Fruit fly (Drosophila melanogaster): ENCODE data around the gene Mst27D.

- TF ChIP-seq ash1 (GFP tag; optimal IDR thresholded peaks at IDR 0.05) = peak; percentile 21
- TF ChIP-seq grn (GFP tag; optimal IDR thresholded peaks at IDR 0.05) = peak; percentile 3
- no peak for TF ChIP-seq sqz (GFP tag; optimal IDR thresholded peaks at IDR 0.05)
- TF ChIP-seq NFAT (GFP tag; IDR thresholded peaks at IDR 0.05) = peak; percentile 88
- TF ChIP-seq BEAF-32 (GFP tag; optimal IDR thresholded peaks at IDR 0.05) = peak; percentile 99
- TF ChIP-seq odd (GFP tag; optimal IDR thresholded peaks at IDR 0.05) = no peak
- peak; percentile 25 for TF ChIP-seq NC2α (GFP tag; optimal IDR thresholded peaks at IDR 0.05)
- peak; percentile 21 for TF ChIP-seq Bteb2 (GFP tag; optimal IDR thresholded peaks at IDR 0.05)
- TF ChIP-seq CG10979 (tag; optimal IDR thresholded peaks at IDR 0.05) = peak; percentile 21
- TF ChIP-seq ab (GFP tag; optimal IDR thresholded peaks at IDR 0.05) = no peak
- peak; percentile 74 for TF ChIP-seq CG33213 (GFP tag; optimal IDR thresholded peaks at IDR 0.05)
These were observed 28.1 kb downstream of the Mst27D start, which contains the start of the genes Rab30 and Caper for dm6 chr2L:7032517-7032951.

Data from whole organism, embryonic.